Worm (Caenorhabditis elegans) whole organism, L4 larva: ENCODE data around the gene F23F1.10.

ENCODE experiments used
- F10B5.3 ChIP-seq: sonication (generic microtip); optimal IDR thresholded peaks from 2 replicates; lab custom pipeline; 2016; ENCODE audit warnings: mild to moderate bottlenecking, missing genetic modification characterization, missing compliant biosample characterization
- F26F4.8 ChIP-seq: fragments of 200-800 bp; sonication (Bioruptor generic); conservative IDR thresholded peaks from 2 replicates; pipeline ENCODE4 v1.3.6; 2022; ENCODE audit warnings: missing genetic modification characterization, missing compliant biosample characterization
- F37D6.2 ChIP-seq: sonication (generic microtip); optimal IDR thresholded peaks from 2 replicates; lab custom pipeline; 2016; ENCODE audit warnings: mild to moderate bottlenecking, missing genetic modification characterization, missing compliant biosample characterization
- T20F7.1 ChIP-seq: fragments of 200-800 bp; sonication (Bioruptor generic); optimal IDR thresholded peaks from 2 replicates; lab custom pipeline; 2018; ENCODE audit warnings: mild to moderate bottlenecking, missing genetic modification characterization, missing compliant biosample characterization
- T26A8.4 ChIP-seq: fragments of 200-800 bp; sonication (Bioruptor generic); IDR thresholded peaks from 2 replicates; pipeline ENCODE4 v1.3.6; 2022; ENCODE audit warnings: missing genetic modification characterization, missing compliant biosample characterization
- Y48G9A.11 ChIP-seq: fragments of 200-800 bp; sonication (Bioruptor generic); IDR thresholded peaks from 2 replicates; pipeline ENCODE4 v1.3.6; 2022; ENCODE audit warnings: missing genetic modification reagents, missing genetic modification characterization, missing compliant biosample characterization
- Y5F2A.4 ChIP-seq: fragments of 200-800 bp; sonication (Bioruptor generic); optimal IDR thresholded peaks from 2 replicates; lab custom pipeline; 2018; ENCODE audit warnings: mild to moderate bottlenecking, missing genetic modification characterization, missing compliant biosample characterization
- aly-2 ChIP-seq: sonication (generic microtip); optimal IDR thresholded peaks from 2 replicates; lab custom pipeline; 2018; ENCODE audit warnings: missing biosample characterization, missing genetic modification characterization
- arid-1 ChIP-seq: fragments of 200-800 bp; sonication (Bioruptor generic); conservative IDR thresholded peaks from 2 replicates; pipeline ENCODE4 v1.3.6; 2022; ENCODE audit warnings: missing genetic modification reagents, missing genetic modification characterization, missing compliant biosample characterization
- ceh-62 ChIP-seq: sonication (generic microtip); optimal IDR thresholded peaks from 2 replicates; lab custom pipeline; 2017; ENCODE audit warnings: missing biosample characterization, missing genetic modification characterization
- ces-1 ChIP-seq: fragments of 150-350 bp; sonication (generic microtip); optimal IDR thresholded peaks from 4 replicates; lab custom pipeline; 2014; ENCODE audit warnings: missing biosample characterization, missing genetic modification reagents, missing genetic modification characterization
- daf-16 ChIP-seq, 3 experiments: sonication (generic microtip); optimal IDR thresholded peaks; 2 replicates each; lab custom pipeline; 2016 to 2017; ENCODE audit warnings: missing genetic modification characterization in 3 of 3, missing genetic modification reagents in 3 of 3, mild to moderate bottlenecking in 2 of 3, missing compliant biosample characterization in 2 of 3, missing biosample characterization in 1 of 3, moderate library complexity in 1 of 3
- dmd-6 ChIP-seq: fragments of 200-800 bp; sonication (Bioruptor generic); IDR thresholded peaks from 2 replicates; pipeline ENCODE4 v1.3.6; 2022; ENCODE audit warnings: missing genetic modification reagents, missing genetic modification characterization, missing compliant biosample characterization
- dmd-8 ChIP-seq: fragments of 200-800 bp; sonication (Bioruptor generic); IDR thresholded peaks from 2 replicates; pipeline ENCODE4 v1.3.6; 2022; ENCODE audit warnings: missing genetic modification characterization, missing compliant biosample characterization
- hlh-30 ChIP-seq: sonication (generic microtip); optimal IDR thresholded peaks from 2 replicates; lab custom pipeline; 2017; ENCODE audit warnings: antibody characterized with exemption, mild to moderate bottlenecking, missing genetic modification characterization, missing compliant biosample characterization; ENCODE audit not compliant: insufficient read depth
- jun-1 ChIP-seq: fragments of 150-350 bp; optimal IDR thresholded peaks from 2 replicates; lab custom pipeline; 2014; ENCODE audit warnings: missing biosample characterization, missing genetic modification reagents, missing genetic modification characterization
- lin-13 ChIP-seq: fragments of 150-350 bp; optimal IDR thresholded peaks from 2 replicates; lab custom pipeline; 2014; ENCODE audit warnings: missing biosample characterization, missing genetic modification reagents, missing genetic modification characterization
- lin-15B ChIP-seq: fragments of 150-350 bp; sonication (generic microtip); optimal IDR thresholded peaks from 3 replicates; lab custom pipeline; 2014; ENCODE audit warnings: missing biosample characterization, missing genetic modification characterization
- lin-29 ChIP-seq: fragments of 200-800 bp; sonication (Bioruptor generic); IDR thresholded peaks from 2 replicates; pipeline ENCODE4 v1.3.6; 2022; ENCODE audit warnings: missing genetic modification reagents, missing genetic modification characterization, missing compliant biosample characterization
- lin-38 ChIP-seq: fragments of 200-800 bp; sonication (Bioruptor generic); IDR thresholded peaks from 2 replicates; pipeline ENCODE4 v1.3.6; 2022; ENCODE audit warnings: missing genetic modification reagents, missing genetic modification characterization, missing compliant biosample characterization
- mep-1 ChIP-seq: fragments of 150-350 bp; sonication (generic microtip); optimal IDR thresholded peaks from 3 replicates; lab custom pipeline; 2014; ENCODE audit warnings: missing biosample characterization, missing genetic modification characterization
- mes-2 ChIP-seq: sonication (generic microtip); optimal IDR thresholded peaks from 2 replicates; lab custom pipeline; 2016; ENCODE audit warnings: missing genotype, mild to moderate bottlenecking, missing genetic modification characterization, missing compliant biosample characterization; ENCODE audit not compliant: poor library complexity, severe bottlenecking
- nhr-237 ChIP-seq: sonication (generic microtip); optimal IDR thresholded peaks from 2 replicates; lab custom pipeline; 2017; ENCODE audit warnings: missing biosample characterization, missing genetic modification characterization
- nhr-6 ChIP-seq: fragments of 150-350 bp; optimal IDR thresholded peaks from 2 replicates; lab custom pipeline; 2014; ENCODE audit warnings: missing biosample characterization, missing genetic modification characterization
- nhr-76 ChIP-seq: fragments of 150-350 bp; optimal IDR thresholded peaks from 2 replicates; lab custom pipeline; 2014; ENCODE audit warnings: missing biosample characterization, missing genetic modification characterization
- nhr-77 ChIP-seq: fragments of 150-350 bp; optimal IDR thresholded peaks from 2 replicates; lab custom pipeline; 2014; ENCODE audit warnings: missing biosample characterization, missing genetic modification characterization
- pqm-1 ChIP-seq: sonication (generic microtip); optimal IDR thresholded peaks from 2 replicates; lab custom pipeline; 2017; ENCODE audit warnings: missing biosample characterization, missing genetic modification characterization
- skn-1 ChIP-seq: fragments of 150-350 bp; optimal IDR thresholded peaks from 2 replicates; lab custom pipeline; 2014; ENCODE audit warnings: missing biosample characterization, missing genetic modification characterization
- spr-3 ChIP-seq: fragments of 200-800 bp; sonication (Bioruptor generic); optimal IDR thresholded peaks from 2 replicates; lab custom pipeline; 2018; ENCODE audit warnings: mild to moderate bottlenecking, missing genetic modification characterization, missing compliant biosample characterization
- unc-62 ChIP-seq, 3 experiments: fragments of 150-350 bp in 1 of 3; sonication (generic microtip); optimal IDR thresholded peaks in 2 of 3; peaks in 1 of 3; 1 replicate in 1 of 3; 2 replicates in 2 of 3; lab custom pipeline; 2014 to 2017; ENCODE audit warnings: missing biosample characterization in 3 of 3, missing genetic modification characterization in 3 of 3, missing genetic modification reagents in 3 of 3, missing genotype in 1 of 3
- vab-7 ChIP-seq: fragments of 200-800 bp; sonication (Bioruptor generic); IDR thresholded peaks from 2 replicates; pipeline ENCODE4 v1.3.6; 2022; ENCODE audit warnings: missing genetic modification reagents, missing genetic modification characterization, missing compliant biosample characterization
- zip-11 ChIP-seq: fragments of 200-800 bp; sonication (Bioruptor generic); IDR thresholded peaks from 2 replicates; pipeline ENCODE4 v1.3.6; 2022; ENCODE audit warnings: missing genetic modification characterization, missing compliant biosample characterization

F23F1.10 gene

DNA sequence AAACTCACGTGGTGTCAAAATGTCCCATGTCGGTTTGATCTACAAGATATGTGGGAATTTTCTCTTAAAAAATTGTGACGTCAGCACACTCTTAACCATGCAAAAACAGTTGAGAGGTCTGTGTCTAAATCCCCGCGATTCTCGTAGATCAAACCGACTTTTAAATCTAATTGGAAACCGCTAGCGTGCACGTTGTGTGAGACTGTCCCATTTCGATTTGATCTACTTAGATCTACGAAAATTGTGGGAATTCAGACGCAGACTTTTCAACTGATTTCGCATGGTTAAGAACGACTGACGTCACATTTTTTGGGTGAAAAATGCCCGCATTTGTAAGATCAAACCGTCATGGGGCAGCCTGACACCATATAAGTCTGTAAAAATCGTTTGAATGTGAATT, 16.1 kb upstream of the F23F1.10 start:
- TF ChIP-seq dmd-8 (GFP tag; lab: Robert Waterston, UW): 0 out of 2 replicates have a peak, but pooled peaks have one; percentile 9
- TF ChIP-seq lin-15B: no peak
- TF ChIP-seq skn-1 (tag; lab: Kevin White, UChicago): no peak
- TF ChIP-seq T20F7.1 (GFP tag; lab: Kevin White, UChicago): no peak
- no peak for TF ChIP-seq T26A8.4 (GFP tag; lab: Robert Waterston, UW)
- TF ChIP-seq ceh-62 (tag; lab: Kevin White, UChicago): no peak
- TF ChIP-seq zip-11 (GFP tag; lab: Robert Waterston, UW): no peak
- no peak for TF ChIP-seq ces-1 (GFP tag; lab: Kevin White, UChicago)
- no peak for TF ChIP-seq nhr-77 (tag; lab: Kevin White, UChicago)
- no peak for TF ChIP-seq F26F4.8 (GFP tag; lab: Robert Waterston, UW)
- TF ChIP-seq dmd-6 (GFP tag; lab: Robert Waterston, UW): 0 out of 2 replicates have a peak, but pooled peaks have one; percentile 3
- no peak for TF ChIP-seq Y48G9A.11 (GFP tag; lab: Robert Waterston, UW)
- TF ChIP-seq jun-1 (tag; lab: Kevin White, UChicago): no peak
- TF ChIP-seq unc-62 (GFP tag; optimal IDR thresholded peaks at IDR 0.05 in 1 of 2; lab: Kevin White, UChicago): peak in 1 of 2 experiments; percentile 78
- no peak for TF ChIP-seq unc-62 (tag; optimal IDR thresholded peaks at IDR 0.05; lab: Kevin White, UChicago)

DNA sequence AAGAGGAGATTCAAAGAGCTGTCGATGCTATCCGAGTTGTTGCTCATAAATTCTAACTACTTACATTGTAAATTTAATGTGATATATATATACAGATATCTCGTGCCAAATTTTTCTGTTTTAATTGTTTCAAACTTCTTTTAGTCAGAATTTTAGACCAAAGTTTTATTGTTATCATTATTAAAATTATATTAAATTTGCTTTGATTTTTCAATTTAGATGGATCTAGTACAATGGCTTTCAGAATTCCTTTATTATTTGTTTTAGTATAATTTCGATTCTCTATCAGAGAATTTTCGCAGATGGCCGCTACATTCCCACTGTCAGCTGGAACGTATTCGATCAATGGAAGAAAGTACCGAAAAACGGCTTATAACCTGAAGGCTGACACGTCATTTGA, 15.6 kb upstream of the F23F1.10 start, which contains the start of gene ascc-1:
Gene ascc-1 (plus strand): TSS at position 301 of the 400 bp plus-strand sequence.
- TF ChIP-seq aly-2 (tag; lab: Kevin White, UChicago): no peak
- TF ChIP-seq hlh-30 (tag; lab: Kevin White, UChicago): no peak
- no peak for TF ChIP-seq nhr-6 (tag; lab: Kevin White, UChicago)
- no peak for TF ChIP-seq lin-29 (GFP tag; lab: Robert Waterston, UW)
- TF ChIP-seq arid-1: no peak
- no peak for TF ChIP-seq mep-1 (tag; lab: Kevin White, UChicago)
- no peak for TF ChIP-seq lin-13 (GFP tag; lab: Kevin White, UChicago)
- no peak for TF ChIP-seq pqm-1 (tag; lab: Kevin White, UChicago)
- TF ChIP-seq daf-16 (GFP tag; optimal IDR thresholded peaks at IDR 0.05; lab: Kevin White, UChicago): no peak
- TF ChIP-seq daf-16 (tag; optimal IDR thresholded peaks at IDR 0.05; lab: Kevin White, UChicago): no peak
- no peak for TF ChIP-seq lin-38 (GFP tag; lab: Robert Waterston, UW)
- no peak for TF ChIP-seq Y48G9A.11 (GFP tag; lab: Robert Waterston, UW)
- no peak for TF ChIP-seq F37D6.2 (tag; lab: Kevin White, UChicago)
- no peak for TF ChIP-seq vab-7 (GFP tag; lab: Robert Waterston, UW)
- TF ChIP-seq F26F4.8 (GFP tag; lab: Robert Waterston, UW): no peak
- TF ChIP-seq Y5F2A.4: no peak
- TF ChIP-seq nhr-237 (tag; lab: Kevin White, UChicago): no peak
- TF ChIP-seq mes-2 (tag; lab: Kevin White, UChicago): no peak
- no peak for TF ChIP-seq zip-11 (GFP tag; lab: Robert Waterston, UW)
- TF ChIP-seq nhr-76 (tag; lab: Kevin White, UChicago): no peak

DNA sequence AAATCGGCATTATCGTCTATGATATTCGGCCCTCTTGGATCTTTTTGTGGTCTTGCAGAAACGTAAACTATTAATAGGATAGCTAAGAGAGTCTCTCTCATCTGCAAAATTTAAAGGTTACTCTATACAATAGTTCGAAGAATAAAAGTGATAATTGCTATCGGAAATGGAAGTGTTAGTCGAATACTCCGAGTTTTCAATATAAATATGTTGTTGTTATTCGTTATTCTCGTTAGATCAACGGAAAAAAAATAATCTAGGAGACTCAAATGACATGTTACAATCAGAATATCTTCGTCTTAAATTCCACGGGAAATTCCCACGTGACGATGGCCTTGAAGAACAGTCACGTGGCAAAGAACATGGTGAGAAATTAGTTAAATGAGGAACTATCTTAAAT, 13.4 kb upstream of the F23F1.10 start, which contains the start of gene tre-5:
Gene tre-5 (minus strand): TSS at position 101 of the 400 bp plus-strand sequence.
- TF ChIP-seq hlh-30 (tag; lab: Kevin White, UChicago) (peak; percentile 33), spr-3 (no peak)

DNA sequence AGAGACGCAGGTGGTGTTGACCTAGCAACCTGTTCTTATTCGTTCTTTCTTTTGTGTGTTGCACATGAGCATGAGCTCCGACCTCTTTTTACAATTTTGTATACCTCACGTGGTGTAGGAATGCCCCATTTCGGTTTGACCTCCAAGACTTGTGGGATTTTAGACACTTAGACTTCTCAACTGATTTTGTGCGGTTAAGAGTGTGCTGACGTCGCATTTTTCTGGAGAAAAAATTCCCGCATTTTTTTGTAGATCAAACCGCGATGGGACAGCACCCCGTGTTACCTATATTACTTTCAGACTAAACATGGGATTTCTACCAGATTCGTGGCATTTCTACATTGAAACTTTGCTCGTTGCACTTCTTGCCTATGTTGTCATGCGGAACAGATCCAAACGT, 9.6 kb upstream of the F23F1.10 start, which contains the start of gene sptl-1:
Gene sptl-1 (plus strand): TSS at position 301 of the 400 bp plus-strand sequence.
- TF ChIP-seq F10B5.3 (tag; lab: Kevin White, UChicago) (no peak), mes-2 (tag; lab: Kevin White, UChicago) (peak; percentile 7)
